Fruit fly (Drosophila melanogaster) whole organism, embryonic: Measurements from ENCODE around the gene CG13131.

ENCODE experiments used
- Aef1 ChIP-seq: fragments of 200-800 bp; sonication (Bioruptor generic); IDR thresholded peaks from 3 replicates; pipeline ENCODE4 v1.3.6; 2022; ENCODE audit warnings: missing biosample characterization, missing genetic modification characterization
- Atf6 ChIP-seq: fragments of 200-800 bp; sonication (Bioruptor generic); IDR thresholded peaks from 2 replicates; pipeline ENCODE4 v1.3.6; 2022; ENCODE audit warnings: missing biosample characterization, missing genetic modification characterization
- Bdp1 ChIP-seq: fragments of 200-800 bp; sonication (Bioruptor generic); optimal IDR thresholded peaks from 3 replicates; lab custom pipeline; 2016; ENCODE audit warnings: missing biosample characterization, missing genetic modification characterization
- Blimp-1 ChIP-seq: fragments of 200-800 bp; sonication (Bioruptor generic); optimal IDR thresholded peaks from 3 replicates; lab custom pipeline; 2018; ENCODE audit warnings: missing biosample characterization, missing genetic modification characterization, mild to moderate bottlenecking, moderate library complexity, missing genetic modification reagents
- CG12236 ChIP-seq: fragments of 200-800 bp; sonication (Bioruptor generic); optimal IDR thresholded peaks from 2 replicates; lab custom pipeline; 2016; ENCODE audit warnings: missing biosample characterization, missing genetic modification characterization
- CG12769 ChIP-seq: fragments of 200-800 bp; sonication (Bioruptor generic); optimal IDR thresholded peaks from 2 replicates; lab custom pipeline; 2019; ENCODE audit warnings: missing biosample characterization, mild to moderate bottlenecking, missing genetic modification characterization, moderate library complexity
- CG13123 ChIP-seq: fragments of 200-800 bp; sonication (Bioruptor generic); optimal IDR thresholded peaks from 2 replicates; lab custom pipeline; 2016; ENCODE audit warnings: missing biosample characterization, missing genetic modification characterization
- CG1529 ChIP-seq: fragments of 200-800 bp; sonication (Bioruptor generic); optimal IDR thresholded peaks from 3 replicates; lab custom pipeline; 2018; ENCODE audit warnings: missing biosample characterization, missing genetic modification characterization
- CG2129 ChIP-seq: fragments of 200-800 bp; sonication (Bioruptor generic); IDR thresholded peaks from 2 replicates; pipeline ENCODE4 v1.3.6; 2022; ENCODE audit warnings: missing biosample characterization, missing genetic modification characterization; ENCODE audit not compliant: partially characterized antibody
- CG2199 ChIP-seq: fragments of 200-800 bp; sonication (Bioruptor generic); IDR thresholded peaks from 3 replicates; pipeline ENCODE4 v1.3.6; 2022; ENCODE audit warnings: missing biosample characterization, missing genetic modification characterization
- CG2889 ChIP-seq: fragments of 200-800 bp; sonication (Bioruptor generic); IDR thresholded peaks from 3 replicates; pipeline ENCODE4 v1.3.6; 2022; ENCODE audit warnings: missing biosample characterization, missing genetic modification characterization
- CG31224 ChIP-seq: fragments of 200-800 bp; sonication (Bioruptor generic); IDR thresholded peaks from 2 replicates; pipeline ENCODE4 v1.3.6; 2022; ENCODE audit warnings: missing biosample characterization, missing genetic modification characterization
- CG34422 ChIP-seq: fragments of 200-800 bp; sonication (Bioruptor generic); IDR thresholded peaks from 3 replicates; pipeline ENCODE4 v1.3.6; 2022; ENCODE audit warnings: missing biosample characterization, missing genetic modification characterization
- CG4360 ChIP-seq: fragments of 200-800 bp; sonication (Bioruptor generic); IDR thresholded peaks from 2 replicates; pipeline ENCODE4 v1.3.6; 2022; ENCODE audit warnings: missing biosample characterization, missing genetic modification characterization
- CG5245 ChIP-seq: fragments of 200-800 bp; sonication (Bioruptor generic); optimal IDR thresholded peaks from 3 replicates; lab custom pipeline; 2016; ENCODE audit warnings: missing biosample characterization, missing genetic modification characterization
- CG8765 ChIP-seq: fragments of 200-800 bp; sonication (Bioruptor generic); IDR thresholded peaks from 2 replicates; pipeline ENCODE4 v1.3.6; 2022; ENCODE audit warnings: missing biosample characterization, missing genetic modification characterization
- CTCF ChIP-seq: fragments of 200-800 bp; sonication (Bioruptor generic); optimal IDR thresholded peaks from 2 replicates; lab custom pipeline; 2017; ENCODE audit warnings: missing biosample characterization, mild to moderate bottlenecking, missing genetic modification characterization, moderate library complexity
- Dref ChIP-seq: fragments of 200-800 bp; sonication (Bioruptor generic); IDR thresholded peaks from 2 replicates; pipeline ENCODE4 v1.3.6; 2022; ENCODE audit warnings: missing biosample characterization, missing genetic modification characterization
- Ets65A ChIP-seq: fragments of 200-800 bp; sonication (Bioruptor generic); peaks from one replicate; lab custom pipeline; 2016; ENCODE audit warnings: missing biosample characterization, missing genetic modification characterization
- Ets97D ChIP-seq: fragments of 200-800 bp; sonication (Bioruptor generic); optimal IDR thresholded peaks from 3 replicates; lab custom pipeline; 2016; ENCODE audit warnings: missing biosample characterization, missing genetic modification characterization
- HLH3B ChIP-seq: fragments of 200-800 bp; sonication (Bioruptor generic); IDR thresholded peaks from 2 replicates; pipeline ENCODE4 v1.3.6; 2022; ENCODE audit warnings: missing biosample characterization, missing genetic modification characterization
- Hr3 ChIP-seq: fragments of 200-800 bp; sonication (Bioruptor generic); optimal IDR thresholded peaks from 3 replicates; lab custom pipeline; 2016; ENCODE audit warnings: missing biosample characterization, missing genetic modification characterization
- MBD-R2 ChIP-seq: fragments of 200-800 bp; sonication (Bioruptor generic); IDR thresholded peaks from 2 replicates; pipeline ENCODE4 v1.3.6; 2022; ENCODE audit warnings: missing biosample characterization, missing genetic modification characterization
- Mrtf ChIP-seq: fragments of 200-800 bp; sonication (Bioruptor generic); IDR thresholded peaks from 3 replicates; pipeline ENCODE4 v1.3.6; 2022; ENCODE audit warnings: missing biosample characterization, missing genetic modification characterization
- Myb ChIP-seq: fragments of 200-800 bp; sonication (Bioruptor generic); optimal IDR thresholded peaks from 2 replicates; lab custom pipeline; 2016; ENCODE audit warnings: missing biosample characterization, missing genetic modification characterization
- NC2α ChIP-seq: fragments of 200-800 bp; sonication (Bioruptor generic); optimal IDR thresholded peaks from 2 replicates; lab custom pipeline; 2016; ENCODE audit warnings: missing biosample characterization, missing genetic modification characterization
- Nf-YC ChIP-seq: fragments of 200-800 bp; optimal IDR thresholded peaks from 3 replicates; lab custom pipeline; 2019; ENCODE audit warnings: missing biosample characterization, mild to moderate bottlenecking, missing genetic modification characterization, moderate library complexity
- NfI ChIP-seq: fragments of 200-800 bp; sonication (Bioruptor generic); optimal IDR thresholded peaks from 3 replicates; lab custom pipeline; 2018; ENCODE audit warnings: missing biosample characterization, mild to moderate bottlenecking, missing genetic modification characterization, moderate library complexity
- Opbp ChIP-seq: fragments of 200-800 bp; sonication (Bioruptor generic); IDR thresholded peaks from 3 replicates; pipeline ENCODE4 v1.3.6; 2022; ENCODE audit warnings: missing biosample characterization, missing genetic modification characterization; ENCODE audit not compliant: partially characterized antibody
- Sry-β ChIP-seq: fragments of 200-800 bp; sonication (Bioruptor generic); optimal IDR thresholded peaks from 2 replicates; lab custom pipeline; 2018; ENCODE audit warnings: missing biosample characterization, mild to moderate bottlenecking, missing genetic modification characterization, moderate library complexity
- aop ChIP-seq: fragments of 200-800 bp; sonication (Bioruptor generic); IDR thresholded peaks from 2 replicates; pipeline ENCODE4 v1.3.6; 2022; ENCODE audit warnings: missing biosample characterization, missing genetic modification characterization
- ash1 ChIP-seq: fragments of 200-800 bp; sonication (Bioruptor generic); optimal IDR thresholded peaks from 2 replicates; lab custom pipeline; 2018; ENCODE audit warnings: missing biosample characterization, mild to moderate bottlenecking, missing genetic modification characterization
- az2 ChIP-seq: fragments of 200-800 bp; sonication (Bioruptor generic); optimal IDR thresholded peaks from 3 replicates; lab custom pipeline; 2016; ENCODE audit warnings: missing biosample characterization, missing genetic modification characterization
- bbx ChIP-seq: fragments of 200-800 bp; sonication (Bioruptor generic); IDR thresholded peaks from 2 replicates; pipeline ENCODE4 v1.3.6; 2022; ENCODE audit warnings: missing biosample characterization, missing genetic modification characterization; ENCODE audit not compliant: partially characterized antibody
- croc ChIP-seq: fragments of 200-800 bp; sonication (Bioruptor generic); conservative IDR thresholded peaks from 3 replicates; pipeline ENCODE4 v1.3.6; 2022; ENCODE audit warnings: missing biosample characterization, missing genetic modification characterization
- danr ChIP-seq: fragments of 200-800 bp; sonication (Bioruptor generic); IDR thresholded peaks from 2 replicates; pipeline ENCODE4 v1.3.6; 2022; ENCODE audit warnings: missing biosample characterization, missing genetic modification characterization
- dysf ChIP-seq: fragments of 200-800 bp; sonication (Bioruptor generic); IDR thresholded peaks from 3 replicates; pipeline ENCODE4 v1.3.6; 2022; ENCODE audit warnings: missing biosample characterization, missing genetic modification characterization
- fd96Cb ChIP-seq: fragments of 200-800 bp; sonication (Bioruptor generic); optimal IDR thresholded peaks from 2 replicates; lab custom pipeline; 2018; ENCODE audit warnings: missing biosample characterization, mild to moderate bottlenecking, missing genetic modification characterization, moderate library complexity
- fu2 ChIP-seq: fragments of 200-800 bp; sonication (Bioruptor generic); optimal IDR thresholded peaks from 2 replicates; lab custom pipeline; 2016; ENCODE audit warnings: missing biosample characterization, missing genetic modification characterization
- hbn ChIP-seq: fragments of 200-800 bp; sonication (Bioruptor generic); IDR thresholded peaks from 2 replicates; pipeline ENCODE4 v1.3.6; 2022; ENCODE audit warnings: missing biosample characterization, missing genetic modification characterization; ENCODE audit not compliant: partially characterized antibody
- insv ChIP-seq, 2 experiments: fragments of 200-800 bp; sonication (Bioruptor generic); optimal IDR thresholded peaks; 3 replicates each; lab custom pipeline; 2016 to 2018; ENCODE audit warnings: missing biosample characterization in 2 of 2, missing genetic modification characterization in 2 of 2
- luna ChIP-seq: fragments of 200-800 bp; sonication (Bioruptor generic); optimal IDR thresholded peaks from 2 replicates; lab custom pipeline; 2016; ENCODE audit warnings: missing biosample characterization, missing genetic modification characterization
- nerfin-1 ChIP-seq: fragments of 200-800 bp; sonication (Bioruptor generic); optimal IDR thresholded peaks from 3 replicates; lab custom pipeline; 2019; ENCODE audit warnings: missing biosample characterization, mild to moderate bottlenecking, missing genetic modification characterization, moderate library complexity
- repo ChIP-seq: fragments of 200-800 bp; sonication (Bioruptor generic); optimal IDR thresholded peaks from 2 replicates; lab custom pipeline; 2016; ENCODE audit warnings: missing biosample characterization, missing genetic modification characterization
- ro ChIP-seq: fragments of 200-800 bp; sonication (Bioruptor generic); IDR thresholded peaks from 2 replicates; pipeline ENCODE4 v1.3.6; 2022; ENCODE audit warnings: missing biosample characterization, missing genetic modification characterization
- row ChIP-seq: fragments of 200-800 bp; sonication (Bioruptor generic); IDR thresholded peaks from 3 replicates; pipeline ENCODE4 v1.3.6; 2022; ENCODE audit warnings: missing biosample characterization, missing genetic modification characterization
- run ChIP-seq: fragments of 200-800 bp; sonication (Bioruptor generic); optimal IDR thresholded peaks from 3 replicates; lab custom pipeline; 2018; ENCODE audit warnings: missing biosample characterization, mild to moderate bottlenecking, missing genetic modification characterization
- sens ChIP-seq: fragments of 200-800 bp; sonication (Bioruptor generic); peaks from one replicate; lab custom pipeline; 2016; ENCODE audit warnings: missing biosample characterization, missing genetic modification characterization
- shn ChIP-seq: fragments of 200-800 bp; sonication (Bioruptor generic); optimal IDR thresholded peaks from 3 replicates; lab custom pipeline; 2016; ENCODE audit warnings: missing biosample characterization, missing genetic modification characterization
- stc ChIP-seq: fragments of 200-800 bp; sonication (Bioruptor generic); IDR thresholded peaks from 2 replicates; pipeline ENCODE4 v1.3.6; 2022; ENCODE audit warnings: missing biosample characterization, missing genetic modification characterization
- tgo ChIP-seq: fragments of 200-800 bp; sonication (Bioruptor generic); IDR thresholded peaks from 3 replicates; pipeline ENCODE4 v1.3.6; 2022; ENCODE audit warnings: missing biosample characterization, missing genetic modification characterization
- tx ChIP-seq: fragments of 200-800 bp; sonication (Bioruptor generic); optimal IDR thresholded peaks from 2 replicates; lab custom pipeline; 2016; ENCODE audit warnings: missing biosample characterization, missing genetic modification characterization
- vvl ChIP-seq: fragments of 200-800 bp; sonication (Bioruptor generic); IDR thresholded peaks from 2 replicates; pipeline ENCODE4 v1.3.6; 2022; ENCODE audit warnings: missing biosample characterization, missing genetic modification characterization
- wek ChIP-seq: fragments of 200-800 bp; sonication (Bioruptor generic); optimal IDR thresholded peaks from 3 replicates; lab custom pipeline; 2018; ENCODE audit warnings: missing biosample characterization, mild to moderate bottlenecking, missing genetic modification characterization, moderate library complexity

CG13131 gene

dm6 chr2L:10004574-10004973 lies 12.7 kb downstream of the CG13131 start (continued):
- TF ChIP-seq Opbp (GFP tag; lab: Robert Waterston, UW) (no peak), croc (GFP tag; lab: Robert Waterston, UW) (no peak), CG5245 (no peak), run (no peak), az2 (GFP tag; lab: Kevin White, UChicago) (no peak), row (no peak), Blimp-1 (GFP tag; lab: Kevin White, UChicago) (no peak), HLH3B (GFP tag; lab: Robert Waterston, UW) (no peak; the same call in 1 of the 2 replicates), CG2129 (no peak), stc (no peak; the same call in 1 of the 2 replicates), ash1 (no peak), CG12236 (GFP tag; lab: Kevin White, UChicago) (no peak), CG1529 (GFP tag; lab: Kevin White, UChicago) (no peak), danr (GFP tag; lab: Robert Waterston, UW) (no peak), CG2889 (GFP tag; lab: Robert Waterston, UW) (no peak), tgo (GFP tag; lab: Robert Waterston, UW) (no peak), CG4360 (GFP tag; lab: Robert Waterston, UW) (peak; percentile 99), nerfin-1 (tag; lab: Kevin White, UChicago) (peak; percentile 61), CG2199 (GFP tag; lab: Robert Waterston, UW) (0 out of 3 replicates have a peak, but pooled peaks have one; percentile 45), dysf (no peak), Ets97D (GFP tag; lab: Kevin White, UChicago) (peak; percentile 54), tx (GFP tag; lab: Kevin White, UChicago) (no peak), CG12769 (tag; lab: Kevin White, UChicago) (no peak), bbx (GFP tag; lab: Robert Waterston, UW) (0 out of 2 replicates have a peak, but pooled peaks have one; percentile 31), Hr3 (GFP tag; lab: Kevin White, UChicago) (no peak), hbn (GFP tag; lab: Robert Waterston, UW) (peak; percentile 39; the same call in 1 of the 2 replicates), CG8765 (GFP tag; lab: Robert Waterston, UW) (no peak), insv (GFP tag; optimal IDR thresholded peaks at IDR 0.05; lab: Kevin White, UChicago) (no peak), CG31224 (GFP tag; lab: Robert Waterston, UW) (no peak), NfI (GFP tag; lab: Kevin White, UChicago) (no peak), Sry-β (no peak), Myb (GFP tag; lab: Kevin White, UChicago) (no peak), fu2 (GFP tag; lab: Kevin White, UChicago) (no peak), aop (GFP tag; lab: Robert Waterston, UW) (no peak), wek (GFP tag; lab: Kevin White, UChicago) (peak; percentile 15), fd96Cb (tag; lab: Kevin White, UChicago) (no peak), Nf-YC (tag; lab: Kevin White, UChicago) (no peak), Dref (GFP tag; lab: Robert Waterston, UW) (no peak), repo (no peak), NC2α (no peak), sens (peak; percentile 59), CG34422 (GFP tag; lab: Robert Waterston, UW) (no peak), Atf6 (no peak), shn (GFP tag; lab: Kevin White, UChicago) (no peak), Ets65A (GFP tag; lab: Kevin White, UChicago) (peak; percentile 58), CG13123 (GFP tag; lab: Kevin White, UChicago) (no peak), ro (GFP tag; lab: Robert Waterston, UW) (no peak), vvl (GFP tag; lab: Robert Waterston, UW) (peak; percentile 26; the same call in 1 of the 2 replicates), luna (no peak), CTCF (GFP tag; lab: Kevin White, UChicago) (no peak), Mrtf (GFP tag; lab: Robert Waterston, UW) (no peak), Aef1 (peak; percentile 37; the same call in 2 of the 3 replicates), MBD-R2 (GFP tag; lab: Robert Waterston, UW) (no peak), Bdp1 (GFP tag; lab: Kevin White, UChicago) (no peak)
